Fruit fly (Drosophila melanogaster): ENCODE results near the gene CG3726.

CG3726 gene

DNA sequence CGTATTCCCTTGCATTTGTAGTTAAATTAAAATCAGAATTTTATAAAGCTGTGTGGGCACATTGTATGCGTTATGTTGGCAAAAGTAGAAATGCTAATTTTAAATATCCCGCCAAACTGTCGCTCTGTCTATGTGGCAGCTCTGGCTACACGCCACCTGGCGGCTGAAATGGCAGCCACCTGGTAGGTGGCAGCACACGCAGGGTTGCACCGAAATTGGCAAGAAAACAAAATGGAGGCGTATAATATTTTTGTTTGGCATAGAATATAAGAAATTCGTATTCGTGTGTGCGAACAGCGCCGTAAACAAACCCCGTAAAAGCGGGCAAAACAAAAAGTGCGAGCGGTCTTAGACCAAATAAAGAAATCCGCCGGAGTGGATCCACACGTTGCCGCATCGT lies 9.0 kb upstream of the CG3726 start, which contains the start of gene CG12236 (continued):
- TF ChIP-seq CG10631 (GFP tag; optimal IDR thresholded peaks at IDR 0.05) (no peak), CG31627 (GFP tag; optimal IDR thresholded peaks at IDR 0.05) (peak; percentile 35), CG15336 (GFP tag; IDR thresholded peaks at IDR 0.05) (no peak), fkh (GFP tag; optimal IDR thresholded peaks at IDR 0.05) (no peak), lz (GFP tag; optimal IDR thresholded peaks at IDR 0.05) (peak; percentile 15), CG3032 (tag; optimal IDR thresholded peaks at IDR 0.05) (peak; percentile 26), Eip93F (GFP tag; optimal IDR thresholded peaks at IDR 0.05) (no peak), CG11294 (GFP tag; IDR thresholded peaks at IDR 0.05) (no peak), CG9139 (GFP tag; optimal IDR thresholded peaks at IDR 0.05) (no peak), fd59A (GFP tag; optimal IDR thresholded peaks at IDR 0.05) (no peak), dsx (GFP tag; optimal IDR thresholded peaks at IDR 0.05; ENCODE audit: poor library complexity, severe bottlenecking) (peak; percentile 15), Hr4 (GFP tag; optimal IDR thresholded peaks at IDR 0.05) (no peak), CG6854 (GFP tag; optimal IDR thresholded peaks at IDR 0.05) (no peak), net (GFP tag; optimal IDR thresholded peaks at IDR 0.05) (no peak), CG6163 (GFP tag; IDR thresholded peaks at IDR 0.05) (no peak), cyc (GFP tag; optimal IDR thresholded peaks at IDR 0.05) (peak; percentile 48), Smox (GFP tag; optimal IDR thresholded peaks at IDR 0.05) (no peak), svp (GFP tag) (no peak), topi (GFP tag; optimal IDR thresholded peaks at IDR 0.05) (peak; percentile 39)

DNA sequence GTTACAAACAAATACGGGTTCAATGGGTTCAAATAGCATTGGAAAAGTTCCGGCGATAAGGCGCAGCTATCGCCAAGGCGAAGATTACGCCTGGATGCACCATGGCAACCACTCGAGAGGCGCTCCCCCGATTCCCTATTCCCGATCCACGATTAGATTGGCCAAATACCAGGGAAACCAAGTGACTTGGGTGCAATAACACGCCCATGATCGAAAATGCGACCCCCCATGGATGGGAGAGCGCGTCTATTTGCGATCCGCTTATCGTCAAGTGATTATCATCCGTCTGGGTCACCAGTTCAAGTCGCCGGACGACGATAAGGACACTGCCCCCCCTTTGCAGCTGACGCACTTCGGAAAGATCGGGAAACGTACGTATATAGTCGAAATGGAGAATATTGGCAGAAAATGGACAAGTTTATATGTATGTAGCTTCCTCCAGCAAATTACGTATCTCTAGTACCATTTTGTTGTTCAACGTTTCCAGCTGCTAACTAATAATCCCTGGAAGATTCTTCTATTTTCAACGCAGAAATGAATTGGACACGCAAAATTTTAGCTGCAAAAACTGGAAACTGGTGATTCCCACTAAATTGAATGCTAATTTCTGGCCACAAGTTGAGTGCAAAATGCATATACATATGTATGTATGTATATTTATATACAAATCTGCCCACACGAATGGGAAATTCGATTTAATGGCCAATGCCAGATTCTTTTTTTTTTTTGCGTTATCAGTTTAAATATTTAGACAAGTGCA lies 1.7 kb upstream of the CG3726 start:
- no peak for TF ChIP-seq acj6 (GFP tag; optimal IDR thresholded peaks at IDR 0.05)
- peak; percentile 6 for TF ChIP-seq Eip78C (GFP tag)
- TF ChIP-seq svp (GFP tag), result peak; percentile 99

DNA sequence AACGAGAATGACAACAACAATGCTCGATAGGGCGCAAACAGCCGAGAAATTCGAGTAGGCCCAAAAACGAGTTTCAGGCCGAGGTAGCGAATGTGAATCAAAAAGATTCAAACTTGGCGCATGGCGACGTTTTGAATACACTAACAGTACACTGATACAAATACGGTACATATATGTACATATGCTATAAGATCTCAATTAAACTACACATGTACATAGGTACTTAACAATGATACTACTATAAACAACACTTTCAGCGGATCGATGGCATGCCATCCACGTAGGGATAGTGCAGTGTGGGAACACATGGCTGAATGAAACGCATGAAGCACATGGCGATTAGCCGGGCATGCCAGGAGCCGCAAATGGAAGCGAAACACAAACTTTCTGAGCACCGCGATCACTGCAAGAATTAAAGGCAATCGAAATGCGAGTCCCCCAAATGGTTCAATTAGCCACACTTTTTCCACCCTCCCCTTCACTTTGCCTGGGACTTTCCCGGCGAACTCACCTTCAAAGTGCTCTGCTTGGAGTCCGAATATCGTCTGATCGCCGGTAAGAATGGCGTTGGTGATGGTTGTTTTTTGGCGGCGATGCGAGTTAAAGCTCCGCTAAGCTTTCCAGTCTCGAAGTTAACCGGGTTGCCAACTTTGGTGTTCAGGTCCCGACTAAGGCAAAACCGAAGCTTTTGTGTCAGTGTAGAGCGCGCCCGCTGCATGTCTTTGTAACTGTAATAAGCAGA lies 974 bp upstream of the CG3726 start:
- TF ChIP-seq CG6854 (GFP tag; optimal IDR thresholded peaks at IDR 0.05) (no peak), svp (GFP tag) (no peak), spab (GFP tag; optimal IDR thresholded peaks at IDR 0.05) (no peak), Hr39 (GFP tag; optimal IDR thresholded peaks at IDR 0.05) (peak; percentile 9), CG4318 (GFP tag; optimal IDR thresholded peaks at IDR 0.05) (no peak), CG11902 (GFP tag; optimal IDR thresholded peaks at IDR 0.05) (no peak), fkh (GFP tag; optimal IDR thresholded peaks at IDR 0.05) (no peak), CG1621 (tag; optimal IDR thresholded peaks at IDR 0.05) (no peak), CG8319 (GFP tag; optimal IDR thresholded peaks at IDR 0.05) (no peak), Ets21C (GFP tag; optimal IDR thresholded peaks at IDR 0.05) (peak; percentile 13), CG11762 (GFP tag; optimal IDR thresholded peaks at IDR 0.05; ENCODE audit: insufficient read depth) (no peak), CG9139 (GFP tag; optimal IDR thresholded peaks at IDR 0.05) (no peak), Sox15 (GFP tag; optimal IDR thresholded peaks at IDR 0.05) (no peak), Met (GFP tag; optimal IDR thresholded peaks at IDR 0.05) (no peak), CG15336 (GFP tag; IDR thresholded peaks at IDR 0.05) (peak; percentile 67; the same call in 1 of the 2 replicates), topi (GFP tag; optimal IDR thresholded peaks at IDR 0.05) (peak; percentile 16), fd85E (GFP tag; optimal IDR thresholded peaks at IDR 0.05) (no peak), acj6 (GFP tag; optimal IDR thresholded peaks at IDR 0.05) (peak; percentile 13), ss (GFP tag; optimal IDR thresholded peaks at IDR 0.05) (peak in 1 of 2 experiments; percentile 40), CG8119 (GFP tag; IDR thresholded peaks at IDR 0.05) (no peak; the same call in 1 of the 3 replicates), esn (GFP tag; optimal IDR thresholded peaks at IDR 0.05) (peak; percentile 13), OdsH (GFP tag; optimal IDR thresholded peaks at IDR 0.05) (no peak), achi (GFP tag; optimal IDR thresholded peaks at IDR 0.05) (no peak), CG6808 (GFP tag; optimal IDR thresholded peaks at IDR 0.05) (peak; percentile 3), Hr38 (GFP tag; optimal IDR thresholded peaks at IDR 0.05) (no peak), CG10631 (GFP tag; optimal IDR thresholded peaks at IDR 0.05) (peak; percentile 22), CG16779 (tag; optimal IDR thresholded peaks at IDR 0.05) (peak; percentile 19), Ets96B (tag; optimal IDR thresholded peaks at IDR 0.05) (no peak), CG3919 (GFP tag; optimal IDR thresholded peaks at IDR 0.05) (peak; percentile 18), pdm3 (GFP tag; optimal IDR thresholded peaks at IDR 0.05) (no peak), dac (GFP tag; optimal IDR thresholded peaks at IDR 0.05) (no peak), Smox (GFP tag; optimal IDR thresholded peaks at IDR 0.05) (no peak), vri (GFP tag; optimal IDR thresholded peaks at IDR 0.05) (no peak)

Data from whole organism, prepupa.